Fruit fly (Drosophila melanogaster): ENCODE data around the gene CG3407.
A peak's percentile ranks its signal among the peaks of the same experiment; 100 is the strongest.

dm6 chr2L:3804641-3805273, 8.5 kb downstream of the CG3407 start:
- TF ChIP-seq CG10348 (GFP tag; IDR thresholded peaks at IDR 0.05) (peak; percentile 97), EcR (GFP tag; optimal IDR thresholded peaks at IDR 0.05) (peak; percentile 81), CG32121 (GFP tag; IDR thresholded peaks at IDR 0.05) (peak; percentile 100), CG8301 (tag; optimal IDR thresholded peaks at IDR 0.05) (peak; percentile 100), Pif1A (GFP tag; optimal IDR thresholded peaks at IDR 0.05) (peak; percentile 100)
